Worm (Caenorhabditis elegans): ENCODE results near the gene srsx-13.

The srsx-13 gene

DNA sequence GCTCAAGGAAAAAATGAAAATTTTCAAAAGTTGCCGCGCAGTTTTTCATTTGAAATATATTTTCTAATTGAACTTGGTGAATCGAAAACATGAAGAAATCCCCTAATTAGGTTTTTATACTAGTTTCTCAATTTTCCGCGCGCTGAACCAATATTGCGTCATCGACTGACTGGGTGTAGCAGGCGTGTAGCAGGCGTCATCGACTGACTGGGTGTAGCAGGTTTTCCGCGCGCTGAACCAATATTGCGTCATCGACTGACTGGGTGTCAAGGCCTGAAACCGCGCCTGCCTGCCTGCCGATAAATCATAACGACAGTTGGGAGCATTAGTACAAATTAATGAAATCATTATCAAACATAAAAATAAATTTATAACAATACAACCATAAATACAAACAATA is 40.4 kb upstream of the srsx-13 start:
- TF ChIP-seq tbx-37 (GFP tag; conservative IDR thresholded peaks at IDR 0.05) (no peak), hnd-1 (tag; optimal IDR thresholded peaks at IDR 0.05) (no peak), B0310.2 (tag; optimal IDR thresholded peaks at IDR 0.05) (no peak), hmg-4 (GFP tag; optimal IDR thresholded peaks at IDR 0.05) (peak; percentile 37), scrt-1 (GFP tag; IDR thresholded peaks at IDR 0.05) (no peak), tra-4 (tag; optimal IDR thresholded peaks at IDR 0.05) (no peak), aly-1 (tag; optimal IDR thresholded peaks at IDR 0.05) (no peak), ceh-36 (tag; optimal IDR thresholded peaks at IDR 0.05) (no peak)

DNA sequence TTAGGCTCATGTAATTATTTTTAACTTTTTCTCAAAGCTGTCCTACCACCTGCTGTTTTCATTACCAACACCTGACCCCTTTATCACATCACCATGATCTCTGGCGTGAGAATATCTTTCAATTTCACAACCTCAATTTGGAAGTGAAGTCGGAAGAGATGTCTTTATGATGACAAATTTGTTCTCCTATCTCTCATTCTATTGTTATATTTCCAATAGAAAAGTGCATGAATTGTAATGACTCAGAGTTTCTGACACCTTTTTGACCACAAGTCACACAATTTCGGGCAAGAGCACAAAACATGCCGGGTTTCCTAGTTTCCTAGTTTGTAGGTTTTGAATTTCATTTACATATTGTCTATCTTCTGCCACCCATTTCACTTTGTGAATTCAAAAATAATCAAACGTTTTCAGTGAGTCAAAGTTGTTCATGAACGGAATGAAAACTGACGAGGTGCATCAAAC is 35.9 kb upstream of the srsx-13 start, which contains the start of gene srr-4:
Gene srr-4 (plus strand): TSS at position 415 of the 465 bp plus-strand sequence.
- no peak for TF ChIP-seq tbx-37 (GFP tag; conservative IDR thresholded peaks at IDR 0.05)
- no peak for TF ChIP-seq hmg-4 (GFP tag; optimal IDR thresholded peaks at IDR 0.05)
- no peak for TF ChIP-seq tra-4 (tag; optimal IDR thresholded peaks at IDR 0.05)
- no peak for TF ChIP-seq sea-1 (GFP tag; conservative IDR thresholded peaks at IDR 0.05)

DNA sequence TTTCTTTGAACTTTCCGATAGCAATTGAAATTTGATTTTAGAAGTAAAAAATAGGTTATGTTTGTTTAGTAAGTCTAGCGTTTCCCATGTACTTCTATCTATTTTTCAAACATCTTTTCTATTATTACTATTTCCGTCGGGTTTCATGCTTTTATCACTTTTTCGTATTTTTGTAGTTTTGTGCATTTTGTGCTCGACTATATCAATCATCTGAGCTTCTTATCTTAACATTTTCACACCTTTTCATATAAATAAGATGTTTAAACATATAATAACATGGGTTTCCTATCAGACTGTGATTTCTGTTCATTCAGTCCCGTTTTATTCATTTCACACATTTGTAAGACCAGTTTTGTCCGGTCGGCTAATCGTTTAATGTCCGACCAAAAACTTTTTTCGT is 35.1 kb upstream of the srsx-13 start:
- TF ChIP-seq F13C5.2 (tag; optimal IDR thresholded peaks at IDR 0.05), result no peak
- TF ChIP-seq ets-7 (tag; optimal IDR thresholded peaks at IDR 0.05), result no peak

DNA sequence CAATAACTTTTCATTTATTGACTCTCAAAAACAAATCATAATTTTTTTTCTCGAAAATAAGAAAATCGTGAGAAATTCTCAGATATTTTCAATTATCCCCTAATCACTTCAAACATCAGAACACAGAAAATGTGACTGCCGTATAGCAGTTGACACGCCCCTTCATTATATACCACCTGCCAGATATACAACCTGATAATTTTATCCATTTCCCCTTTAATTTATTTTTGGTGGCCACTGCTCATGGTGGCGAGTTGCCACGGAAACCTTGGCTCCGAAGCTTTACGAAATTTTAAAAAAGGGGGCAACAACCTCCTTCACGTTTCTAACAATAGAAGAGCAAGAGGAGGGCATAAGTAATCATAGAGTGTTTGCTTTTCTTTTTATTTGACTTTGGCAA is 33.7 kb upstream of the srsx-13 start:
- TF ChIP-seq flt-1 (GFP tag; IDR thresholded peaks at IDR 0.05) (no peak), ets-7 (tag; optimal IDR thresholded peaks at IDR 0.05) (no peak), F13C5.2 (tag; optimal IDR thresholded peaks at IDR 0.05) (no peak), sea-1 (GFP tag; conservative IDR thresholded peaks at IDR 0.05) (no peak), ceh-36 (tag; optimal IDR thresholded peaks at IDR 0.05) (no peak), aly-1 (tag; optimal IDR thresholded peaks at IDR 0.05) (no peak), tbx-37 (GFP tag; conservative IDR thresholded peaks at IDR 0.05) (no peak), hmg-4 (GFP tag; optimal IDR thresholded peaks at IDR 0.05) (no peak), hmbx-1 (tag; optimal IDR thresholded peaks at IDR 0.05) (no peak), pes-1 (GFP tag; IDR thresholded peaks at IDR 0.05) (no peak), B0310.2 (tag; optimal IDR thresholded peaks at IDR 0.05) (no peak), hnd-1 (tag; optimal IDR thresholded peaks at IDR 0.05) (no peak), scrt-1 (GFP tag; IDR thresholded peaks at IDR 0.05) (no peak), ceh-13 (GFP tag; optimal IDR thresholded peaks at IDR 0.05) (no peak), ama-1 (optimal IDR thresholded peaks at IDR 0.05) (no peak), tra-4 (tag; optimal IDR thresholded peaks at IDR 0.05) (no peak), tbx-11 (GFP tag; IDR thresholded peaks at IDR 0.05) (no peak)

DNA sequence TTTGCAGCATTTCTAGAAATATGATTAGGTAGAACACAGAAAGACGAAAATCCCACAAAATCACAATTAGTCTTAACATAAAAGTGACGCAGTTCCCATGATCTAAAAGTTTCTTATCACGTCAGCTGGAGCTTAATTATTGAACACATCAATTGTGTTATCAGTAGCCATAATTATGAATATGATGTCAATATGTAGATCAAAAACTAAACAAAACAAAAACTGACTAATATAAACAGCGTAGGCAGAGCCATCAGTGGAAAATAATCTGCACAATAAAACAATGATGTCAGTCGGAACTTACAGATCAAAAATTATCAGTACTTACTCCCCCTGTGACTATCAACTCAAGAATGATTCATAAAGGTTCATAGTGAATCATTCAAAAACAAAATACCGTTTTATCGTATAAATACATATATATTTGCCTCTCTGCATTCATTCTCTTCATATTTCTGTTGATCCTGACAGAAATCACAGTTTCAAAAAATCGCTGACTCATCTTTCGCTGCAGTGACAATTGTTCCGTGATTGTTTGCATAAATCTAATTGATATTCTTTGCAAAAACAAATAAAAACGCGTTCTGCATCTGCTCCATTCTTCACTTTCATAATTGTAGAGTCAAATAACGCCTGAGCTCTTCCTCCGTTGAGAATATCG is 29.3 kb upstream of the srsx-13 start, which contains the start of gene srr-6:
Gene srr-6 (plus strand): TSS at position 611 of the 661 bp plus-strand sequence.
- no peak for TF ChIP-seq tbx-37 (GFP tag; conservative IDR thresholded peaks at IDR 0.05)
- no peak for TF ChIP-seq hmbx-1 (tag; optimal IDR thresholded peaks at IDR 0.05)
- TF ChIP-seq ceh-36 (tag; optimal IDR thresholded peaks at IDR 0.05), result no peak
- TF ChIP-seq hnd-1 (tag; optimal IDR thresholded peaks at IDR 0.05), result no peak
- TF ChIP-seq tbx-11 (GFP tag; IDR thresholded peaks at IDR 0.05), result no peak
- no peak for TF ChIP-seq ets-7 (tag; optimal IDR thresholded peaks at IDR 0.05)

DNA sequence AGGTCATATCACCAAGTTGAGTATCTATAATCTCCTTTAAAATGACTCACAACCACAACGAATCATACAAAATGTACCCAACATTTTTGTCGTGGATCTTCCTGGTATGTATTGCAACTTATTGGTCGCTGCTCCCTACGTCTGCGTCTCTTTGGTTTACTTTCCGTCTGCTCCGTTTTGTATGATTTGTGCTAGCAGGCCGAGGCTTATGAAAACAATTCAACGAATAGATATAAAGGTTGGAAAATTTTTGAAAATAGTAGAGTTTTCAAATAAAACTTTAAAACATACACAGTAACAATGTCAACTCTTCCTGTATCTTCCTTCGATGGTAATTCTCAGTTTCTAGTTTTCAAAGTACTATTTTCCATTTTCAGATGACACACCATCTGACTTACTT is 18.4 kb upstream of the srsx-13 start, which contains the start of gene srr-8:
Gene srr-8 (plus strand): TSS at position 301 of the 400 bp plus-strand sequence.
- TF ChIP-seq tra-4 (tag; optimal IDR thresholded peaks at IDR 0.05) (no peak), F13C5.2 (tag; optimal IDR thresholded peaks at IDR 0.05) (no peak), hmbx-1 (tag; optimal IDR thresholded peaks at IDR 0.05) (no peak), ceh-13 (GFP tag; optimal IDR thresholded peaks at IDR 0.05) (no peak), B0310.2 (tag; optimal IDR thresholded peaks at IDR 0.05) (no peak), ets-7 (tag; optimal IDR thresholded peaks at IDR 0.05) (no peak), hmg-4 (GFP tag; optimal IDR thresholded peaks at IDR 0.05) (no peak), aly-1 (tag; optimal IDR thresholded peaks at IDR 0.05) (no peak), flt-1 (GFP tag; IDR thresholded peaks at IDR 0.05) (no peak), ceh-36 (tag; optimal IDR thresholded peaks at IDR 0.05) (no peak), sea-1 (GFP tag; conservative IDR thresholded peaks at IDR 0.05) (no peak), hnd-1 (tag; optimal IDR thresholded peaks at IDR 0.05) (no peak), ama-1 (optimal IDR thresholded peaks at IDR 0.05) (no peak), tbx-37 (GFP tag; conservative IDR thresholded peaks at IDR 0.05) (no peak), tbx-11 (GFP tag; IDR thresholded peaks at IDR 0.05) (no peak), scrt-1 (GFP tag; IDR thresholded peaks at IDR 0.05) (no peak), pes-1 (GFP tag; IDR thresholded peaks at IDR 0.05) (no peak)

DNA sequence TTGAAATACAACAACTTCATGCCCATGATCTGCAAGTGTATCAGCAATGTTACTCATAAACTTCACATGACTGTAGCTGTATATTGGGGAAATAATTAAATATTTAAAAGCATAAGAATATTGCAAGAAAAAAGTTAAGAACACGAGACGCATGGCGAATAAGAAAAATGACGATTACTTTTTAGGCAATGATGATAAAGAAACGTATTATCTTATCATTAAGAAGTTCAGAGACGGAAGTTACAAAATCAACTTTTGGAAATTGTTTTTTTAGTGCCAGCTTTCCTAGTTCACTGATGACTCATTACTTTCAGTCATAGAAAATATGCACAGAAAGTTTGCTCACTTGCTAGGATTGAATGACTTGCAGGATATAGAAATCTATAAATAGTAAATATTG is 17.4 kb upstream of the srsx-13 start, which contains the start of gene ugt-7:
Gene ugt-7 (minus strand): TSS at position 161 of the 400 bp plus-strand sequence.
- no peak for TF ChIP-seq sea-1 (GFP tag; conservative IDR thresholded peaks at IDR 0.05)
- TF ChIP-seq B0310.2 (tag; optimal IDR thresholded peaks at IDR 0.05), result no peak
- no peak for TF ChIP-seq flt-1 (GFP tag; IDR thresholded peaks at IDR 0.05)
- TF ChIP-seq hmg-4 (GFP tag; optimal IDR thresholded peaks at IDR 0.05), result no peak
- TF ChIP-seq hnd-1 (tag; optimal IDR thresholded peaks at IDR 0.05), result no peak
- no peak for TF ChIP-seq ets-7 (tag; optimal IDR thresholded peaks at IDR 0.05)
- TF ChIP-seq ama-1 (optimal IDR thresholded peaks at IDR 0.05), result no peak
- no peak for TF ChIP-seq tbx-11 (GFP tag; IDR thresholded peaks at IDR 0.05)
- TF ChIP-seq tbx-37 (GFP tag; conservative IDR thresholded peaks at IDR 0.05), result no peak
- no peak for TF ChIP-seq aly-1 (tag; optimal IDR thresholded peaks at IDR 0.05)
- no peak for TF ChIP-seq hmbx-1 (tag; optimal IDR thresholded peaks at IDR 0.05)
- no peak for TF ChIP-seq pes-1 (GFP tag; IDR thresholded peaks at IDR 0.05)
- no peak for TF ChIP-seq ceh-13 (GFP tag; optimal IDR thresholded peaks at IDR 0.05)
- TF ChIP-seq ceh-36 (tag; optimal IDR thresholded peaks at IDR 0.05), result no peak
- TF ChIP-seq scrt-1 (GFP tag; IDR thresholded peaks at IDR 0.05), result no peak
- TF ChIP-seq F13C5.2 (tag; optimal IDR thresholded peaks at IDR 0.05), result no peak
- no peak for TF ChIP-seq tra-4 (tag; optimal IDR thresholded peaks at IDR 0.05)
